Comparison of ENCODE assay signal across 1 fruit fly cellular context in the genomic region with DNA sequence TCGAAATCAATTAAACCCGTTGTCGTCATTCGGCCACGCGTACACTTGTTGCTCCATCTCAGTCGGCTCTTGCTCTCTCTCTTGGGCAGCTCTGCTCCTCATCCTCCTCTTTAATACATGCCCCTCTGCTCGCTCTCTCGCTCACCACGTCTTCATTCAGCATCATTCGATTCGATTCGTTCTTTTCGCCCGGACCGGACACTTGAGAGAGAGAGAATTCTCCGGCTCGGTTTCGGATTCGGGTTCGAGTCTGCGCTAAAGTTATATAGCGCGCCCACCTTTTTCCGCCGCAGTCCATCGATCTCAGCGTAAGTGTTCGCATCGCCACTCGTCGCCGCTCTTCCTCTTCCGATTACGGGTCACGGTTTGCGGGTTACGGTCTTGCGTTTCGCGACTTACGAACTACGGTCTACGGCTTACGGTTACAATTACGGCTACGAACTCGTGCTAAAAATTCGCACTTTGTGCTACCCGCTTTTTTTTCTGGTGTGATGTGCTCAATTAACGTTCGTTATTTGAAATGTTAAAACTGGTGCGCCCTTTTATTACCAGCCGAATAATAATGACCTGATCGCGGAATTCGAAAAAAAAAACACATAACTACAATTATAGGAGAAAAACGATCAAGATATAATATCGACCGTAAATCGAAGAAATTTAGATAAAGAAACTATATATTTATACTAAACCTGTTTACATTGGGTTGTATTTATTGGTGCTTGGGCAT.
TF ChIP-seq lines count a peak whose summit lies in the region.

No protein-coding gene starts in this region.

TF ChIP-seq in whole organism, embryonic, 481 proteins besides CTCF, POLR2A, EP300 and RAD21 (continued from another document and continues in another):
- TF ChIP-seq Bdp1 (GFP tag; optimal IDR thresholded peaks at IDR 0.05; lab: Kevin White, UChicago) (no peak), CG13296 (GFP tag; optimal IDR thresholded peaks at IDR 0.05; lab: Kevin White, UChicago) (no peak), br (optimal IDR thresholded peaks at IDR 0.05; lab: Kevin White, UChicago) (no peak), CG5180 (GFP tag; optimal IDR thresholded peaks at IDR 0.05; lab: Kevin White, UChicago) (no peak), pum (GFP tag; optimal IDR thresholded peaks at IDR 0.05; lab: Kevin White, UChicago) (no peak), Dbx (GFP tag; IDR thresholded peaks at IDR 0.05; lab: Robert Waterston, UW) (peak; percentile 46; the same call in 1 of the 3 replicates), C15 (GFP tag; IDR thresholded peaks at IDR 0.05; lab: Robert Waterston, UW) (no peak), YL-1 (GFP tag; optimal IDR thresholded peaks at IDR 0.05; lab: Kevin White, UChicago) (no peak), CG10209 (GFP tag; optimal IDR thresholded peaks at IDR 0.05; lab: Kevin White, UChicago) (no peak), CG10565 (GFP tag; optimal IDR thresholded peaks at IDR 0.05; lab: Kevin White, UChicago) (no peak), ind (GFP tag; optimal IDR thresholded peaks at IDR 0.05; lab: Kevin White, UChicago) (no peak), CG34224 (GFP tag; IDR thresholded peaks at IDR 0.05; lab: Robert Waterston, UW; ENCODE audit: partially characterized antibody) (peak; percentile 34; the same call in 1 of the 3 replicates), lilli (GFP tag; optimal IDR thresholded peaks at IDR 0.05; lab: Kevin White, UChicago) (no peak), CG15269 (tag; optimal IDR thresholded peaks at IDR 0.05; lab: Kevin White, UChicago) (no peak), CG12071 (GFP tag; optimal IDR thresholded peaks at IDR 0.05; lab: Kevin White, UChicago) (no peak), vfl (GFP tag; optimal IDR thresholded peaks at IDR 0.05; lab: Kevin White, UChicago) (no peak), Nf-YC (tag; optimal IDR thresholded peaks at IDR 0.05; lab: Kevin White, UChicago) (peak; percentile 56), CG11560 (tag; IDR thresholded peaks at IDR 0.05; lab: Robert Waterston, UW) (no peak), CG3065 (GFP tag; optimal IDR thresholded peaks at IDR 0.05; lab: Kevin White, UChicago) (no peak), Lpt (GFP tag; optimal IDR thresholded peaks at IDR 0.05; lab: Kevin White, UChicago) (no peak), Dek (tag; optimal IDR thresholded peaks at IDR 0.05; lab: Kevin White, UChicago) (no peak), MTF-1 (GFP tag; optimal IDR thresholded peaks at IDR 0.05; lab: Kevin White, UChicago; ENCODE audit: borderline replicate concordance) (peak; percentile 35), Bgb (GFP tag; IDR thresholded peaks at IDR 0.05; lab: Robert Waterston, UW; ENCODE audit: partially characterized antibody) (peak; percentile 44; the same call in 1 of the 2 replicates), CG14710 (tag; optimal IDR thresholded peaks at IDR 0.05; lab: Kevin White, UChicago) (no peak), jing (GFP tag; optimal IDR thresholded peaks at IDR 0.05; lab: Kevin White, UChicago) (no peak), CG7357 (GFP tag; IDR thresholded peaks at IDR 0.05; lab: Robert Waterston, UW) (no peak), CG17359 (tag; optimal IDR thresholded peaks at IDR 0.05; lab: Kevin White, UChicago) (no peak), CG11085 (GFP tag; IDR thresholded peaks at IDR 0.05; lab: Robert Waterston, UW) (no peak), Hr51 (GFP tag; optimal IDR thresholded peaks at IDR 0.05; lab: Kevin White, UChicago) (no peak), sob (GFP tag; IDR thresholded peaks at IDR 0.05; lab: Robert Waterston, UW) (no peak), CHES-1-like (GFP tag; optimal IDR thresholded peaks at IDR 0.05; lab: Kevin White, UChicago) (peak; percentile 4), fd64A (GFP tag; optimal IDR thresholded peaks at IDR 0.05; lab: Kevin White, UChicago) (no peak), CG17802 (tag; optimal IDR thresholded peaks at IDR 0.05; lab: Kevin White, UChicago) (no peak), CG9437 (GFP tag; optimal IDR thresholded peaks at IDR 0.05; lab: Kevin White, UChicago) (peak; percentile 74), CG2120 (GFP tag; optimal IDR thresholded peaks at IDR 0.05; lab: Kevin White, UChicago) (no peak), Hsf (GFP tag; optimal IDR thresholded peaks at IDR 0.05; lab: Kevin White, UChicago) (no peak), fru (optimal IDR thresholded peaks at IDR 0.05; lab: Kevin White, UChicago) (no peak), CG2199 (GFP tag; IDR thresholded peaks at IDR 0.05; lab: Robert Waterston, UW) (peak; percentile 81; the same call in 1 of the 3 replicates), hb (GFP tag; IDR thresholded peaks at IDR 0.05; lab: Robert Waterston, UW; ENCODE audit: partially characterized antibody) (no peak), B-H1 (GFP tag; IDR thresholded peaks at IDR 0.05; lab: Robert Waterston, UW) (no peak), otp (GFP tag; IDR thresholded peaks at IDR 0.05; lab: Robert Waterston, UW) (no peak), H15 (GFP tag; IDR thresholded peaks at IDR 0.05; lab: Robert Waterston, UW) (no peak), cato (GFP tag; optimal IDR thresholded peaks at IDR 0.05; lab: Kevin White, UChicago; ENCODE audit: borderline replicate concordance) (no peak), CG8478 (optimal IDR thresholded peaks at IDR 0.05; lab: Kevin White, UChicago) (no peak), Dip2 (GFP tag; IDR thresholded peaks at IDR 0.05; lab: Robert Waterston, UW) (no peak), CG18011 (GFP tag; optimal IDR thresholded peaks at IDR 0.05; lab: Kevin White, UChicago) (no peak), HLHmδ (GFP tag; optimal IDR thresholded peaks at IDR 0.05; lab: Kevin White, UChicago) (no peak), NK7.1 (GFP tag; optimal IDR thresholded peaks at IDR 0.05; lab: Kevin White, UChicago) (no peak), amos (GFP tag; IDR thresholded peaks at IDR 0.05; lab: Robert Waterston, UW; ENCODE audit: partially characterized antibody) (peak; percentile 29; the same call in 1 of the 2 replicates), CG16779 (GFP tag; IDR thresholded peaks at IDR 0.05; lab: Robert Waterston, UW) (no peak), Atf-2 (GFP tag; optimal IDR thresholded peaks at IDR 0.05; lab: Kevin White, UChicago) (no peak), sim (GFP tag; IDR thresholded peaks at IDR 0.05; lab: Robert Waterston, UW) (no peak), pzg (GFP tag; optimal IDR thresholded peaks at IDR 0.05; lab: Kevin White, UChicago) (no peak), fd96Cb (tag; optimal IDR thresholded peaks at IDR 0.05; lab: Kevin White, UChicago) (no peak), crp (GFP tag; optimal IDR thresholded peaks at IDR 0.05; lab: Kevin White, UChicago) (no peak), Tbp (GFP tag; optimal IDR thresholded peaks at IDR 0.05; lab: Kevin White, UChicago) (no peak), slp2 (GFP tag; optimal IDR thresholded peaks at IDR 0.05; lab: Kevin White, UChicago) (no peak), CG11456 (GFP tag; IDR thresholded peaks at IDR 0.05; lab: Robert Waterston, UW) (no peak), chif (GFP tag; optimal IDR thresholded peaks at IDR 0.05; lab: Kevin White, UChicago) (no peak), stwl (tag; optimal IDR thresholded peaks at IDR 0.05; lab: Kevin White, UChicago) (no peak), crol (GFP tag; IDR thresholded peaks at IDR 0.05; lab: Robert Waterston, UW) (peak; percentile 80), CG6175 (GFP tag; IDR thresholded peaks at IDR 0.05; lab: Robert Waterston, UW) (no peak), CG4360 (GFP tag; IDR thresholded peaks at IDR 0.05; lab: Robert Waterston, UW) (no peak), CG1024 (GFP tag; IDR thresholded peaks at IDR 0.05; lab: Robert Waterston, UW) (no peak), CG5245 (GFP tag; optimal IDR thresholded peaks at IDR 0.05; lab: Kevin White, UChicago) (no peak), bbx (GFP tag; IDR thresholded peaks at IDR 0.05; lab: Robert Waterston, UW; ENCODE audit: partially characterized antibody) (peak; percentile 28; the same call in 1 of the 2 replicates), disco-r (GFP tag; optimal IDR thresholded peaks at IDR 0.05; lab: Kevin White, UChicago) (no peak), CG14441 (GFP tag; IDR thresholded peaks at IDR 0.05; lab: Robert Waterston, UW) (no peak), trem (tag; optimal IDR thresholded peaks at IDR 0.05; lab: Kevin White, UChicago) (no peak), tna (GFP tag; IDR thresholded peaks at IDR 0.05; lab: Robert Waterston, UW; ENCODE audit: partially characterized antibody) (no peak), CG13287 (GFP tag; IDR thresholded peaks at IDR 0.05; lab: Robert Waterston, UW; ENCODE audit: partially characterized antibody) (peak; percentile 28; the same call in 1 of the 2 replicates), CG11695 (GFP tag; IDR thresholded peaks at IDR 0.05; lab: Robert Waterston, UW) (no peak), psq (GFP tag; optimal IDR thresholded peaks at IDR 0.05; lab: Kevin White, UChicago) (no peak), CG34376 (GFP tag; optimal IDR thresholded peaks at IDR 0.05; lab: Kevin White, UChicago) (peak; percentile 50), schlank (tag; optimal IDR thresholded peaks at IDR 0.05; lab: Kevin White, UChicago) (no peak), GATAe (GFP tag; conservative IDR thresholded peaks at IDR 0.05; lab: Robert Waterston, UW) (no peak), CG12104 (GFP tag; optimal IDR thresholded peaks at IDR 0.05; lab: Kevin White, UChicago) (no peak), Bteb2 (GFP tag; optimal IDR thresholded peaks at IDR 0.05; lab: Kevin White, UChicago) (no peak), CG31365 (tag; optimal IDR thresholded peaks at IDR 0.05; lab: Kevin White, UChicago) (no peak), so (GFP tag; IDR thresholded peaks at IDR 0.05; lab: Robert Waterston, UW) (peak; percentile 25; the same call in 2 of the 3 replicates), ac (GFP tag; optimal IDR thresholded peaks at IDR 0.05; lab: Kevin White, UChicago) (no peak), CG15514 (GFP tag; optimal IDR thresholded peaks at IDR 0.05; lab: Kevin White, UChicago) (peak; percentile 10), Fer3 (tag; optimal IDR thresholded peaks at IDR 0.05; lab: Kevin White, UChicago) (no peak), ato (GFP tag; IDR thresholded peaks at IDR 0.05; lab: Robert Waterston, UW; ENCODE audit: partially characterized antibody) (0 out of 2 replicates have a peak, but pooled peaks have one; percentile 35), Aef1 (GFP tag; IDR thresholded peaks at IDR 0.05; lab: Robert Waterston, UW) (no peak), CG13894 (tag; optimal IDR thresholded peaks at IDR 0.05; lab: Kevin White, UChicago) (peak; percentile 66), org-1 (GFP tag; optimal IDR thresholded peaks at IDR 0.05; lab: Kevin White, UChicago) (no peak), Opbp (GFP tag; IDR thresholded peaks at IDR 0.05; lab: Robert Waterston, UW; ENCODE audit: partially characterized antibody) (peak; percentile 47; the same call in 1 of the 3 replicates), cas (GFP tag; IDR thresholded peaks at IDR 0.05; lab: Robert Waterston, UW) (no peak), crc (GFP tag; optimal IDR thresholded peaks at IDR 0.05; lab: Kevin White, UChicago) (no peak), CG2712 (tag; optimal IDR thresholded peaks at IDR 0.05; lab: Kevin White, UChicago) (no peak), CG7839 (tag; optimal IDR thresholded peaks at IDR 0.05; lab: Kevin White, UChicago) (no peak), unpg (GFP tag; optimal IDR thresholded peaks at IDR 0.05; lab: Kevin White, UChicago) (peak; percentile 0), CG17612 (GFP tag; IDR thresholded peaks at IDR 0.05; lab: Robert Waterston, UW) (no peak), CG17186 (GFP tag; optimal IDR thresholded peaks at IDR 0.05; lab: Kevin White, UChicago) (no peak), nom (GFP tag; optimal IDR thresholded peaks at IDR 0.05; lab: Kevin White, UChicago) (peak; percentile 50), H2.0 (GFP tag; IDR thresholded peaks at IDR 0.05; lab: Robert Waterston, UW) (no peak), Ssrp (tag; optimal IDR thresholded peaks at IDR 0.05; lab: Kevin White, UChicago) (no peak), Pdp1 (GFP tag; optimal IDR thresholded peaks at IDR 0.05; lab: Kevin White, UChicago) (peak in 1 of 2 experiments; percentile 86), CG1233 (GFP tag; optimal IDR thresholded peaks at IDR 0.05; lab: Kevin White, UChicago) (no peak), lbe (GFP tag; optimal IDR thresholded peaks at IDR 0.05; lab: Kevin White, UChicago) (no peak), CG18476 (GFP tag; optimal IDR thresholded peaks at IDR 0.05; lab: Kevin White, UChicago) (no peak), bsh (GFP tag; optimal IDR thresholded peaks at IDR 0.05; lab: Kevin White, UChicago) (no peak), Myb (GFP tag; optimal IDR thresholded peaks at IDR 0.05; lab: Kevin White, UChicago) (no peak), CG33213 (GFP tag; optimal IDR thresholded peaks at IDR 0.05; lab: Kevin White, UChicago) (no peak), esg (GFP tag; conservative IDR thresholded peaks at IDR 0.05; lab: Robert Waterston, UW) (no peak), CG3163 (GFP tag; optimal IDR thresholded peaks at IDR 0.05; lab: Kevin White, UChicago) (peak; percentile 7), CG8089 (GFP tag; optimal IDR thresholded peaks at IDR 0.05; lab: Kevin White, UChicago) (no peak), CG30020 (tag; optimal IDR thresholded peaks at IDR 0.05; lab: Kevin White, UChicago) (no peak), p53 (GFP tag; optimal IDR thresholded peaks at IDR 0.05; lab: Kevin White, UChicago) (no peak), ranshi (GFP tag; IDR thresholded peaks at IDR 0.05; lab: Robert Waterston, UW) (no peak), shn (GFP tag; optimal IDR thresholded peaks at IDR 0.05; lab: Kevin White, UChicago) (no peak), ap (GFP tag; IDR thresholded peaks at IDR 0.05; lab: Robert Waterston, UW) (no peak), dpn (GFP tag; optimal IDR thresholded peaks at IDR 0.05; lab: Kevin White, UChicago) (no peak), HmgD (GFP tag; optimal IDR thresholded peaks at IDR 0.05; lab: Kevin White, UChicago) (no peak), CG3726 (GFP tag; IDR thresholded peaks at IDR 0.05; lab: Robert Waterston, UW) (no peak), CG10979 (tag; optimal IDR thresholded peaks at IDR 0.05; lab: Kevin White, UChicago) (no peak), bcd (GFP tag; optimal IDR thresholded peaks at IDR 0.05; lab: Kevin White, UChicago) (no peak), Dip3 (GFP tag; optimal IDR thresholded peaks at IDR 0.05; lab: Kevin White, UChicago) (no peak), danr (GFP tag; IDR thresholded peaks at IDR 0.05; lab: Robert Waterston, UW) (no peak), CG10366 (GFP tag; IDR thresholded peaks at IDR 0.05; lab: Robert Waterston, UW) (no peak), CG8924 (tag; optimal IDR thresholded peaks at IDR 0.05; lab: Kevin White, UChicago) (no peak), CrebB (tag; optimal IDR thresholded peaks at IDR 0.05; lab: Kevin White, UChicago) (no peak), pros (GFP tag; optimal IDR thresholded peaks at IDR 0.05; lab: Kevin White, UChicago) (peak; percentile 57), CG12659 (GFP tag; optimal IDR thresholded peaks at IDR 0.05; lab: Kevin White, UChicago) (no peak), Eip74EF (GFP tag; optimal IDR thresholded peaks at IDR 0.05; lab: Kevin White, UChicago) (no peak)
